Fruit fly (Drosophila melanogaster) whole organism, wandering third instar larva: ENCODE results near the gene CG11656.

Source experiments
- Abd-B ChIP-seq: fragments of >200 bp; optimal IDR thresholded peaks from 2 replicates; lab custom pipeline; 2017; ENCODE audit warnings: missing biosample characterization, missing genetic modification characterization
- CG32264 ChIP-seq: fragments of 200-800 bp; sonication (Bioruptor generic); optimal IDR thresholded peaks from 2 replicates; lab custom pipeline; 2016; ENCODE audit warnings: missing biosample characterization, missing genetic modification characterization
- CG9705 ChIP-seq: fragments of 200-800 bp; sonication (Bioruptor generic); optimal IDR thresholded peaks from 2 replicates; lab custom pipeline; 2018; ENCODE audit warnings: missing biosample characterization, mild to moderate bottlenecking, missing genetic modification characterization
- CrebA ChIP-seq: fragments of 200-800 bp; sonication (Bioruptor generic); optimal IDR thresholded peaks from 2 replicates; lab custom pipeline; 2016; ENCODE audit warnings: missing biosample characterization, mild to moderate bottlenecking, missing genetic modification characterization, borderline replicate concordance
- Dfd ChIP-seq: fragments of >200 bp; optimal IDR thresholded peaks from 2 replicates; lab custom pipeline; 2017; ENCODE audit warnings: missing biosample characterization, missing genetic modification characterization
- Dif ChIP-seq: fragments of 200-275, 200-300 bp; sonication (Bioruptor generic); optimal IDR thresholded peaks from 2 replicates; lab custom pipeline; 2018; ENCODE audit warnings: missing biosample characterization, missing genetic modification characterization; ENCODE audit not compliant: partially characterized antibody
- GATAd ChIP-seq: sonication (Bioruptor generic); optimal IDR thresholded peaks from 2 replicates; lab custom pipeline; 2016; ENCODE audit warnings: missing biosample characterization, missing genetic modification characterization
- HLH106 ChIP-seq: fragments of 200-800 bp; optimal IDR thresholded peaks from 3 replicates; lab custom pipeline; 2019; ENCODE audit warnings: missing biosample characterization, mild to moderate bottlenecking, missing genetic modification characterization, moderate library complexity
- Hr78 ChIP-seq: fragments of >200 bp; optimal IDR thresholded peaks from 2 replicates; lab custom pipeline; 2017; ENCODE audit warnings: missing biosample characterization, missing genetic modification characterization
- Hr83 ChIP-seq: fragments of 200-300 bp; sonication (Bioruptor generic); optimal IDR thresholded peaks from 2 replicates; lab custom pipeline; 2016; ENCODE audit warnings: missing biosample characterization, mild to moderate bottlenecking, missing genetic modification characterization, moderate library complexity; ENCODE audit not compliant: poor library complexity, severe bottlenecking
- Jra ChIP-seq: sonication (Bioruptor generic); optimal IDR thresholded peaks from 2 replicates; lab custom pipeline; 2016; ENCODE audit warnings: missing biosample characterization, missing genetic modification characterization
- Mio ChIP-seq: sonication (Bioruptor generic); optimal IDR thresholded peaks from 2 replicates; lab custom pipeline; 2016; ENCODE audit warnings: missing biosample characterization, missing genetic modification characterization
- N ChIP-seq: fragments of >200 bp; optimal IDR thresholded peaks from 2 replicates; lab custom pipeline; 2018; ENCODE audit warnings: missing biosample characterization, missing external identifiers, missing genetic modification characterization
- OdsH ChIP-seq: fragments of 200-800 bp; sonication (Bioruptor generic); optimal IDR thresholded peaks from 2 replicates; lab custom pipeline; 2016; ENCODE audit warnings: missing biosample characterization, mild to moderate bottlenecking, missing genetic modification characterization
- Rel ChIP-seq, 2 experiments: fragments of 200-800 bp; sonication (Bioruptor generic) in 1 of 2; optimal IDR thresholded peaks; 2 replicates in 1 of 2; 3 replicates in 1 of 2; lab custom pipeline; 2016 to 2019; ENCODE audit warnings: mild to moderate bottlenecking in 2 of 2, missing biosample characterization in 2 of 2, missing genetic modification characterization in 2 of 2, moderate library complexity in 1 of 2
- Sp1 ChIP-seq: fragments of 200-800 bp; sonication (Bioruptor generic); optimal IDR thresholded peaks from 3 replicates; lab custom pipeline; 2019; ENCODE audit warnings: missing biosample characterization, mild to moderate bottlenecking, missing genetic modification characterization, moderate library complexity
- br ChIP-seq: fragments of 200-800 bp; sonication (Bioruptor generic); optimal IDR thresholded peaks from 2 replicates; lab custom pipeline; 2016; ENCODE audit warnings: missing biosample characterization, missing genetic modification characterization
- brk ChIP-seq: fragments of 200-800 bp; sonication (Bioruptor generic); optimal IDR thresholded peaks from 2 replicates; lab custom pipeline; 2016; ENCODE audit warnings: missing biosample characterization, mild to moderate bottlenecking, missing genetic modification characterization
- dl ChIP-seq, 2 experiments: fragments of 175-275, 200-275 bp in 1 of 2; fragments of 200-275 bp in 1 of 2; sonication (Bioruptor generic); optimal IDR thresholded peaks; lab custom pipeline; 2018; ENCODE audit warnings: mild to moderate bottlenecking in 2 of 2, missing biosample characterization in 2 of 2, missing genetic modification characterization in 2 of 2, moderate library complexity in 2 of 2; ENCODE audit not compliant: partially characterized antibody in 2 of 2, insufficient read depth in 1 of 2
- dmrt93B ChIP-seq: fragments of 200-800 bp; sonication (Bioruptor generic); optimal IDR thresholded peaks from 2 replicates; lab custom pipeline; 2018; ENCODE audit warnings: missing biosample characterization, mild to moderate bottlenecking, missing genetic modification characterization
- dsf ChIP-seq: sonication (Bioruptor generic); optimal IDR thresholded peaks from 2 replicates; lab custom pipeline; 2016; ENCODE audit warnings: missing biosample characterization, missing genetic modification characterization, borderline replicate concordance
- ey ChIP-seq: fragments of 200-800 bp; sonication (Bioruptor generic); optimal IDR thresholded peaks from 2 replicates; lab custom pipeline; 2016; ENCODE audit warnings: missing biosample characterization, missing genetic modification characterization
- foxo ChIP-seq, 2 experiments: fragments of 200-800 bp; sonication (Bioruptor generic); optimal IDR thresholded peaks; 2 replicates in 1 of 2; 3 replicates in 1 of 2; lab custom pipeline; 2016 to 2017; ENCODE audit warnings: missing biosample characterization in 2 of 2, missing genetic modification characterization in 2 of 2
- fru ChIP-seq: fragments of 200-800 bp; sonication (Bioruptor generic); optimal IDR thresholded peaks from 3 replicates; lab custom pipeline; 2016; ENCODE audit warnings: missing biosample characterization, mild to moderate bottlenecking, missing genetic modification characterization
- h ChIP-seq: fragments of 200-800 bp; sonication (Bioruptor generic); optimal IDR thresholded peaks from 3 replicates; lab custom pipeline; 2016; ENCODE audit warnings: missing biosample characterization, mild to moderate bottlenecking, missing genetic modification characterization
- jim ChIP-seq: fragments of 175-275, 200-325 bp; sonication (Bioruptor generic); optimal IDR thresholded peaks from 2 replicates; lab custom pipeline; 2016; ENCODE audit warnings: missing biosample characterization, mild to moderate bottlenecking, missing genetic modification characterization
- lola ChIP-seq: fragments of >200 bp; optimal IDR thresholded peaks from 2 replicates; lab custom pipeline; 2017; ENCODE audit warnings: missing biosample characterization, missing genetic modification characterization
- psq ChIP-seq: fragments of 200-800 bp; sonication (Bioruptor generic); optimal IDR thresholded peaks from 3 replicates; lab custom pipeline; 2017; ENCODE audit warnings: missing biosample characterization, mild to moderate bottlenecking, missing genetic modification characterization, moderate library complexity
- rgr ChIP-seq: fragments of 200-800 bp; sonication (Bioruptor generic); optimal IDR thresholded peaks from 3 replicates; lab custom pipeline; 2016; ENCODE audit warnings: missing biosample characterization, mild to moderate bottlenecking, missing genetic modification characterization
- sv ChIP-seq: fragments of 200-800 bp; sonication (Bioruptor generic); optimal IDR thresholded peaks from 3 replicates; lab custom pipeline; 2016; ENCODE audit warnings: missing biosample characterization, missing genetic modification characterization
- tai ChIP-seq: sonication (Bioruptor generic); optimal IDR thresholded peaks from 2 replicates; lab custom pipeline; 2016; ENCODE audit warnings: missing biosample characterization, missing genetic modification characterization
- usp ChIP-seq: fragments of >200 bp; optimal IDR thresholded peaks from 2 replicates; lab custom pipeline; 2017; ENCODE audit warnings: missing biosample characterization, missing genetic modification characterization
- woc ChIP-seq: sonication (Bioruptor generic); optimal IDR thresholded peaks from 2 replicates; lab custom pipeline; 2016; ENCODE audit warnings: missing biosample characterization, mild to moderate bottlenecking, missing genetic modification characterization

The CG11656 gene

DNA sequence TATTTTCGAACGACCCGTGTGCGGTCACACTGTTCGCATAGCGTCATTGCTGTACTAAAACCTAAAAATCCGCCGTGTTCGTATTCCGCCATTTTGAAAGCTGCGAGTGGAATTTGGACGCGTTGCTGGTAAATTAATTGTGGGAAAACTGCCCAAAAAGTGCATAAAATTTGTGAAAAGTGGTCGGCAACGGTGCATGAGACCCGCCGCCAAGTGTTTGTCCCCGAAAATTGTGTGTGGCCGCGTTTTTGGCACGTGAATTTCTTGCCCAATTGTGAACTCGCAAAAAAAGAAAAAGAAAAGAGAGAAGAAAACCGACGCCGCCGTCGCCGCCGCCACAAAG, 1.9 kb downstream of the CG11656 start, which contains the start of gene CtBP:
CtBP (plus strand) TSS at position 29 of the 343 bp plus-strand sequence.
- TF ChIP-seq h (no peak), Rel (GFP tag; optimal IDR thresholded peaks at IDR 0.05; lab: Kevin White, UChicago) (no peak), Rel (tag; optimal IDR thresholded peaks at IDR 0.05; lab: Kevin White, UChicago) (peak; percentile 8), Mio (GFP tag; lab: Kevin White, UChicago) (no peak)

DNA sequence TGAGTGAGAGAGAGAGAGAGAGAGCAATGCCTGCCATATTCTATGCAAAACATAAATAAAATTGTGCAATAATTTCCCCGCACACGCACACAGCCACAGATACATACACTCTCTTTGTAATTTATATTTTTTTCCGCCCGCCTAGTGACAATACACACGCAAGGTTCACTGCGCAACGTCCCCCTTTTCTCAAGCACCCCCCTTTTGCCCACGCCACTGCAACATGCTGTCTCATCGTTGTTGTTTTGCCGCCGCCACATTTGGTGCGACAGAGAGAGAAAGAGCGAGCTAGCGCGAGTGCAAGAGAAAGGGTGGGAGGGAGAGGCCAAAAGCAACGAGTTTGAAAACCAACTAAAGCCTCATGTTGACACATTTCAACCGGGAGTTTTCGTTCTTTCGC, 2.7 kb downstream of the CG11656 start:
- TF ChIP-seq HLH106 (tag; lab: Kevin White, UChicago): peak; percentile 61
- TF ChIP-seq N (GFP tag; lab: Kevin White, UChicago): peak; percentile 72
- TF ChIP-seq br (GFP tag; lab: Kevin White, UChicago): peak; percentile 81
- peak; percentile 7 for TF ChIP-seq CG9705 (GFP tag; lab: Kevin White, UChicago)
- peak; percentile 45 for TF ChIP-seq sv (GFP tag; lab: Kevin White, UChicago)
- TF ChIP-seq jim (GFP tag; lab: Kevin White, UChicago): peak; percentile 11
- no peak for TF ChIP-seq dl (GFP tag; optimal IDR thresholded peaks at IDR 0.05; lab: Kevin White, UChicago; ENCODE audit: insufficient read depth in 1 of 2, partially characterized antibody in 2 of 2)
- peak; percentile 82 for TF ChIP-seq ey (GFP tag; lab: Kevin White, UChicago)
- no peak for TF ChIP-seq Dfd (GFP tag; lab: Kevin White, UChicago)
- TF ChIP-seq Jra (GFP tag; lab: Kevin White, UChicago): peak; percentile 49
- TF ChIP-seq rgr: peak; percentile 80
- TF ChIP-seq Dif (GFP tag; lab: Kevin White, UChicago): peak; percentile 41
- peak; percentile 64 to 83 for TF ChIP-seq foxo (GFP tag; optimal IDR thresholded peaks at IDR 0.05; lab: Kevin White, UChicago)
- TF ChIP-seq tai: no peak
- TF ChIP-seq GATAd (GFP tag; lab: Kevin White, UChicago): no peak
- TF ChIP-seq psq (GFP tag; lab: Kevin White, UChicago): peak; percentile 75
- TF ChIP-seq Rel (GFP tag; optimal IDR thresholded peaks at IDR 0.05; lab: Kevin White, UChicago): no peak
- peak; percentile 60 for TF ChIP-seq Rel (tag; optimal IDR thresholded peaks at IDR 0.05; lab: Kevin White, UChicago)
- TF ChIP-seq Hr78 (GFP tag; lab: Kevin White, UChicago): no peak
- TF ChIP-seq CG32264: peak; percentile 21
- TF ChIP-seq Sp1 (GFP tag; lab: Kevin White, UChicago): peak; percentile 60
- peak; percentile 85 for TF ChIP-seq h
- TF ChIP-seq Hr83: peak; percentile 78
- TF ChIP-seq brk (GFP tag; lab: Kevin White, UChicago): no peak
- TF ChIP-seq dsf (GFP tag; lab: Kevin White, UChicago): no peak
- peak; percentile 64 for TF ChIP-seq OdsH (GFP tag; lab: Kevin White, UChicago)
- peak; percentile 47 for TF ChIP-seq woc (GFP tag; lab: Kevin White, UChicago)
- peak; percentile 83 for TF ChIP-seq fru (GFP tag; lab: Kevin White, UChicago)

DNA sequence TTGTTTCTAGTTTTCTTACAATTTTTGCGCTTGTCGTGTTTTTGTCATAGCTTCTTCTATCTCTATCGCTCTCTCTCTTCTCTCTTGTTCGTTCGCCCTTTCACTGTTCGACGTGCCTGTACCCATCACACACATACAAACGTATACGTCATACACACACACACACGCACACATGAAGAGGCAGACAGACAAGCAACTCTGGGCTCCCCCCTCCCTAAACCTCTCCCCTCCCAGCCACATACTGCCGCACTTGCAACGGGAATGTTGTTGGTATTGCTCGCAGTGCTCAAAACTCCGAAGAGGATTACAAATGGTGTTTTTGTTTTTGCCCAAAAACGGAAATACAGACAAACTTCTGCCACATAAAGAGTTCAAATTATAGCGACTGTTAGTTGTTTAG, 3.3 kb downstream of the CG11656 start:
- TF ChIP-seq dsf (GFP tag; lab: Kevin White, UChicago) (no peak), psq (GFP tag; lab: Kevin White, UChicago) (peak; percentile 34), dl (GFP tag; optimal IDR thresholded peaks at IDR 0.05; lab: Kevin White, UChicago; ENCODE audit: insufficient read depth in 1 of 2, partially characterized antibody in 2 of 2) (peak in 1 of 2 experiments; percentile 7), Hr83 (peak; percentile 21)

DNA sequence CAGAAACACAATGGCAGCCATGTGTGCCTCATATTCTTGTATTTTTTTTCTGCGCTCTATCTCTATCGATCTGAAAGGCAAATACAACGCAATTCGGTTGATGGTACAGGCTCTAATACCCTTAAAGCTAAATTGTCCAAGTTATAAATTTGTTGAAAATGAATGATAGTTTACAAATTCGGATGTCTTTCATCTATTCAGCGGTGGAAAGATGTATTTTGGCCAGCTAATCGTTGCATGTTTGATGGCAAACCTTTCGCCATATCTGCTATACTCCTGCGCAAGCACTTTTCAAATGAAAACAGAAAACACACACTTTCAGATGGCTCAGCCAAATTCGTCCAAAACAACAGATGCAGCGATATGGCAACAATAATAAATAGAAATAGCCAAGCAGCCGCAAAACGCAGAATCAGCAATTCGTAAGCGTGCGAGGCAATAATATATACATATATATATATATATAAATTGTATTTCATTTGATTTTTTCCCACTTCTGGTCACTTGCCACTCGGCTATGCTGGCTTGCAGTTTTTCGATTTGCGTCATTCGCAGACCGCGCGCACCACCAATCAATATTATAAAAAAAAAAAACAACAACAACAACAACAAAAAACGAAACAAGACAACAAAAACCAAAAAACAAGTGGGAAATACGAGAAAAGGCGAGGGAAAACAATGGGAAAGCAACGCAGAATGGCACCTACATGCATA, 4.6 kb downstream of the CG11656 start:
- TF ChIP-seq fru (GFP tag; lab: Kevin White, UChicago): no peak
- TF ChIP-seq lola (GFP tag; lab: Kevin White, UChicago): no peak
- TF ChIP-seq usp (GFP tag; lab: Kevin White, UChicago): no peak
- TF ChIP-seq Hr78 (GFP tag; lab: Kevin White, UChicago): no peak
- TF ChIP-seq h: no peak
- TF ChIP-seq sv (GFP tag; lab: Kevin White, UChicago): no peak
- TF ChIP-seq tai: no peak
- TF ChIP-seq CrebA (GFP tag; lab: Kevin White, UChicago): no peak
- TF ChIP-seq ey (GFP tag; lab: Kevin White, UChicago): no peak
- TF ChIP-seq foxo (GFP tag; optimal IDR thresholded peaks at IDR 0.05; lab: Kevin White, UChicago): no peak
- no peak for TF ChIP-seq Abd-B (GFP tag; lab: Kevin White, UChicago)
- TF ChIP-seq jim (GFP tag; lab: Kevin White, UChicago): no peak
- no peak for TF ChIP-seq br (GFP tag; lab: Kevin White, UChicago)
- TF ChIP-seq dl (GFP tag; optimal IDR thresholded peaks at IDR 0.05; lab: Kevin White, UChicago; ENCODE audit: insufficient read depth in 1 of 2, partially characterized antibody in 2 of 2): no peak
- no peak for TF ChIP-seq dmrt93B
